Fruit fly (Drosophila melanogaster): ENCODE measurements around the gene slx1.

slx1 gene

dm6 chr3R:4664947-4665346, 23.2 kb downstream of the slx1 start:
- TF ChIP-seq ap (GFP tag; IDR thresholded peaks at IDR 0.05) (no peak), grn (GFP tag; optimal IDR thresholded peaks at IDR 0.05) (peak; percentile 89), CG33213 (GFP tag; optimal IDR thresholded peaks at IDR 0.05) (peak; percentile 74), lola (GFP tag; optimal IDR thresholded peaks at IDR 0.05) (peak in 1 of 3 experiments; percentile 35), CG6854 (GFP tag; optimal IDR thresholded peaks at IDR 0.05) (peak; percentile 78), Dek (tag; optimal IDR thresholded peaks at IDR 0.05) (no peak), CG4854 (GFP tag; optimal IDR thresholded peaks at IDR 0.05) (peak; percentile 91), tin (GFP tag; optimal IDR thresholded peaks at IDR 0.05) (peak; percentile 64), CG15601 (tag; optimal IDR thresholded peaks at IDR 0.05) (peak; percentile 48), CG2199 (GFP tag; IDR thresholded peaks at IDR 0.05) (peak; percentile 52; the same call in 1 of the 3 replicates), CG11723 (GFP tag; optimal IDR thresholded peaks at IDR 0.05) (no peak), Pdp1 (GFP tag; optimal IDR thresholded peaks at IDR 0.05) (peak; percentile 21 to 65), ab (GFP tag; optimal IDR thresholded peaks at IDR 0.05) (no peak), ems (GFP tag; optimal IDR thresholded peaks at IDR 0.05) (no peak), CG15514 (GFP tag; optimal IDR thresholded peaks at IDR 0.05) (peak; percentile 80), CG17829 (tag; optimal IDR thresholded peaks at IDR 0.05) (peak; percentile 74), Vsx1 (GFP tag; optimal IDR thresholded peaks at IDR 0.05) (peak; percentile 98), Bdp1 (GFP tag; optimal IDR thresholded peaks at IDR 0.05) (no peak), CG43689 (GFP tag; IDR thresholded peaks at IDR 0.05) (no peak), tll (GFP tag; optimal IDR thresholded peaks at IDR 0.05) (no peak), CG1233 (GFP tag; optimal IDR thresholded peaks at IDR 0.05) (peak; percentile 94), Hand (GFP tag; optimal IDR thresholded peaks at IDR 0.05) (no peak), Hr39 (optimal IDR thresholded peaks at IDR 0.05) (no peak), CG34376 (GFP tag; optimal IDR thresholded peaks at IDR 0.05) (peak; percentile 48), YL-1 (GFP tag; optimal IDR thresholded peaks at IDR 0.05) (no peak), gsb (GFP tag; IDR thresholded peaks at IDR 0.05) (peak; percentile 61), CG5245 (GFP tag; optimal IDR thresholded peaks at IDR 0.05) (peak; percentile 73), CG6689 (GFP tag; IDR thresholded peaks at IDR 0.05) (peak; percentile 68), lov (optimal IDR thresholded peaks at IDR 0.05) (no peak), lov (GFP tag; IDR thresholded peaks at IDR 0.05) (peak; percentile 85), zfh2 (GFP tag; optimal IDR thresholded peaks at IDR 0.05) (no peak), nom (GFP tag; optimal IDR thresholded peaks at IDR 0.05) (peak; percentile 92), gro (GFP tag; optimal IDR thresholded peaks at IDR 0.05) (peak; percentile 66), CG12236 (GFP tag; optimal IDR thresholded peaks at IDR 0.05) (no peak), br (optimal IDR thresholded peaks at IDR 0.05) (no peak), rib (GFP tag; IDR thresholded peaks at IDR 0.05) (peak; percentile 69), Meics (GFP tag; optimal IDR thresholded peaks at IDR 0.05) (peak; percentile 78), pros (GFP tag; optimal IDR thresholded peaks at IDR 0.05) (no peak), NC2β (GFP tag; optimal IDR thresholded peaks at IDR 0.05) (peak; percentile 92), CG11398 (GFP tag; optimal IDR thresholded peaks at IDR 0.05) (peak; percentile 35), CG10462 (GFP tag; optimal IDR thresholded peaks at IDR 0.05) (no peak), CG8478 (optimal IDR thresholded peaks at IDR 0.05) (no peak), CG10267 (tag; optimal IDR thresholded peaks at IDR 0.05) (peak; percentile 70), ken (GFP tag; IDR thresholded peaks at IDR 0.05) (0 out of 3 replicates have a peak, but pooled peaks have one; percentile 10), bowl (GFP tag; IDR thresholded peaks at IDR 0.05) (no peak), sob (GFP tag; IDR thresholded peaks at IDR 0.05) (peak; percentile 87; the same call in 1 of the 2 replicates), CG11504 (tag; optimal IDR thresholded peaks at IDR 0.05) (peak; percentile 81), CG4282 (GFP tag; optimal IDR thresholded peaks at IDR 0.05) (no peak), MBD-R2 (GFP tag; IDR thresholded peaks at IDR 0.05) (no peak), fd3F (GFP tag; optimal IDR thresholded peaks at IDR 0.05) (no peak), Trl (optimal IDR thresholded peaks at IDR 0.05) (no peak), Trl (GFP tag; optimal IDR thresholded peaks at IDR 0.05) (peak; percentile 82), pnt (GFP tag; optimal IDR thresholded peaks at IDR 0.05) (peak; percentile 71)
